Worm (Caenorhabditis elegans): Measurements from ENCODE around the gene Y116F11B.13.

ce11 chrV:19853610-19854009, 29.4 kb upstream of the Y116F11B.13 start:
- TF ChIP-seq nhr-20 (tag; optimal IDR thresholded peaks at IDR 0.05), result no peak
- TF ChIP-seq pqm-1 (tag; optimal IDR thresholded peaks at IDR 0.05), result no peak
- TF ChIP-seq hlh-17 (GFP tag; optimal IDR thresholded peaks at IDR 0.05; ENCODE audit: borderline replicate concordance), result no peak
- TF ChIP-seq mef-2 (tag; optimal IDR thresholded peaks at IDR 0.05), result no peak
- no peak for TF ChIP-seq nhr-237 (tag; optimal IDR thresholded peaks at IDR 0.05)

All from whole organism, L1 larva.